Fruit fly (Drosophila melanogaster): ENCODE results near the gene Ucp4B.
A peak's percentile ranks its signal among the peaks of the same experiment; 100 is the strongest.

Gene Ucp4B

dm6 chr2L:5981433-5982333, 12.0 kb downstream of the Ucp4B start, which contains the start of gene eIF4A (continued):
- no peak for TF ChIP-seq grn (GFP tag; optimal IDR thresholded peaks at IDR 0.05)
- peak; percentile 25 for TF ChIP-seq CG33557 (GFP tag; optimal IDR thresholded peaks at IDR 0.05)
- no peak for TF ChIP-seq CG14965 (GFP tag; optimal IDR thresholded peaks at IDR 0.05; ENCODE audit: borderline replicate concordance)
- no peak for TF ChIP-seq ab (GFP tag; optimal IDR thresholded peaks at IDR 0.05)
- no peak for TF ChIP-seq CG17912 (GFP tag; optimal IDR thresholded peaks at IDR 0.05)
- peak; percentile 15 for TF ChIP-seq CG9817 (tag; optimal IDR thresholded peaks at IDR 0.05)
- peak; percentile 26 for TF ChIP-seq Vsx1 (GFP tag; optimal IDR thresholded peaks at IDR 0.05)
- TF ChIP-seq CoRest (tag; optimal IDR thresholded peaks at IDR 0.05): peak; percentile 53
- TF ChIP-seq trem (tag; optimal IDR thresholded peaks at IDR 0.05): peak; percentile 57
- TF ChIP-seq hb (GFP tag; IDR thresholded peaks at IDR 0.05; ENCODE audit: partially characterized antibody): no peak
- no peak for TF ChIP-seq ac (GFP tag; optimal IDR thresholded peaks at IDR 0.05)
- TF ChIP-seq abd-A (tag; optimal IDR thresholded peaks at IDR 0.05): peak; percentile 0
- peak; percentile 13 for TF ChIP-seq gcm2 (GFP tag; optimal IDR thresholded peaks at IDR 0.05)
- no peak for TF ChIP-seq CG8944 (GFP tag; optimal IDR thresholded peaks at IDR 0.05)
- peak; percentile 52 for TF ChIP-seq odd (GFP tag; optimal IDR thresholded peaks at IDR 0.05)
- TF ChIP-seq Mes4 (GFP tag; optimal IDR thresholded peaks at IDR 0.05): peak; percentile 54
- no peak for TF ChIP-seq Six4 (GFP tag; optimal IDR thresholded peaks at IDR 0.05)
- TF ChIP-seq Kr (GFP tag; optimal IDR thresholded peaks at IDR 0.05): no peak
- TF ChIP-seq toy (GFP tag; IDR thresholded peaks at IDR 0.05): no peak
- peak; percentile 32 for TF ChIP-seq CG2875 (GFP tag; optimal IDR thresholded peaks at IDR 0.05)
- peak; percentile 54 for TF ChIP-seq CG12659 (GFP tag; optimal IDR thresholded peaks at IDR 0.05)
- peak; percentile 19 for TF ChIP-seq Myb (GFP tag; optimal IDR thresholded peaks at IDR 0.05)
- TF ChIP-seq CG12299 (tag; optimal IDR thresholded peaks at IDR 0.05): peak; percentile 10
- TF ChIP-seq en (GFP tag; optimal IDR thresholded peaks at IDR 0.05): no peak
- TF ChIP-seq Sox100B (GFP tag; optimal IDR thresholded peaks at IDR 0.05): no peak
- TF ChIP-seq CG15696 (tag; optimal IDR thresholded peaks at IDR 0.05): peak; percentile 12
- peak; percentile 13 for TF ChIP-seq CG11504 (tag; optimal IDR thresholded peaks at IDR 0.05)
- peak; percentile 56 for TF ChIP-seq NfI (GFP tag; optimal IDR thresholded peaks at IDR 0.05)
- TF ChIP-seq tap (tag; optimal IDR thresholded peaks at IDR 0.05): peak; percentile 19
- peak; percentile 41 for TF ChIP-seq hkb (optimal IDR thresholded peaks at IDR 0.05)
- TF ChIP-seq hkb (GFP tag; IDR thresholded peaks at IDR 0.05): no peak
- no peak for TF ChIP-seq gsb (GFP tag; IDR thresholded peaks at IDR 0.05)
- peak; percentile 1 for TF ChIP-seq CG30403 (GFP tag; optimal IDR thresholded peaks at IDR 0.05)
- TF ChIP-seq CG6272 (GFP tag; IDR thresholded peaks at IDR 0.05): 0 out of 2 replicates have a peak, but pooled peaks have one; percentile 43
- peak; percentile 16 for TF ChIP-seq BtbVII (GFP tag; optimal IDR thresholded peaks at IDR 0.05)
- no peak for TF ChIP-seq nerfin-1 (tag; optimal IDR thresholded peaks at IDR 0.05)
- no peak for TF ChIP-seq CG32532 (GFP tag; IDR thresholded peaks at IDR 0.05)
- peak; percentile 58 for TF ChIP-seq CG13296 (GFP tag; optimal IDR thresholded peaks at IDR 0.05)
- TF ChIP-seq CG17829 (tag; optimal IDR thresholded peaks at IDR 0.05): peak; percentile 12
- TF ChIP-seq CG7928 (GFP tag; optimal IDR thresholded peaks at IDR 0.05): peak; percentile 96
- peak; percentile 41 for TF ChIP-seq CG15514 (GFP tag; optimal IDR thresholded peaks at IDR 0.05)
- TF ChIP-seq CG13775 (GFP tag; optimal IDR thresholded peaks at IDR 0.05): peak; percentile 48
- peak; percentile 40 for TF ChIP-seq mirr (GFP tag; optimal IDR thresholded peaks at IDR 0.05)
- no peak for TF ChIP-seq corto (GFP tag; optimal IDR thresholded peaks at IDR 0.05)
- peak; percentile 37 for TF ChIP-seq MTF-1 (GFP tag; optimal IDR thresholded peaks at IDR 0.05; ENCODE audit: borderline replicate concordance)
- no peak for TF ChIP-seq hbn (GFP tag; IDR thresholded peaks at IDR 0.05; ENCODE audit: partially characterized antibody)
- TF ChIP-seq Hr51 (GFP tag; optimal IDR thresholded peaks at IDR 0.05): no peak
- no peak for TF ChIP-seq CG42726 (GFP tag; IDR thresholded peaks at IDR 0.05; ENCODE audit: partially characterized antibody)

Data from whole organism, embryonic.